Worm (Caenorhabditis elegans) whole organism, young adult: ENCODE measurements around the gene cysl-3.
A peak's percentile ranks its signal among the peaks of the same experiment; 100 is the strongest.

Source experiments
- F33H1.4 ChIP-seq: fragments of 200-800 bp; sonication (Bioruptor generic); IDR thresholded peaks from 2 replicates; pipeline ENCODE4 v1.3.6; 2022; ENCODE audit warnings: missing genetic modification reagents, missing genetic modification characterization, missing compliant biosample characterization
- F55B11.4 ChIP-seq: sonication (generic microtip); optimal IDR thresholded peaks from 2 replicates; lab custom pipeline; 2016; ENCODE audit warnings: missing compliant biosample characterization, missing genetic modification characterization, borderline replicate concordance; ENCODE audit not compliant: insufficient read depth
- Y95B8A.8 ChIP-seq: fragments of 200-800 bp; sonication (Bioruptor generic); IDR thresholded peaks from 2 replicates; pipeline ENCODE4 v1.3.6; 2022; ENCODE audit warnings: missing genetic modification reagents, missing genetic modification characterization, missing compliant biosample characterization
- atf-7 ChIP-seq: sonication (generic microtip); optimal IDR thresholded peaks from 2 replicates; lab custom pipeline; 2017; ENCODE audit warnings: mild to moderate bottlenecking, missing genetic modification characterization, missing compliant biosample characterization
- ceh-100 ChIP-seq: fragments of 200-800 bp; sonication (Bioruptor generic); IDR thresholded peaks from 2 replicates; pipeline ENCODE4 v1.3.6; 2022; ENCODE audit warnings: missing genetic modification reagents, missing genetic modification characterization, missing compliant biosample characterization
- ekl-4 ChIP-seq: fragments of 200-800 bp; sonication (Bioruptor generic); IDR thresholded peaks from 2 replicates; pipeline ENCODE4 v1.3.6; 2022; ENCODE audit warnings: missing genetic modification reagents, missing genetic modification characterization, missing compliant biosample characterization
- ets-4 ChIP-seq: fragments of 200-800 bp; sonication (Bioruptor generic); optimal IDR thresholded peaks from 2 replicates; lab custom pipeline; 2018; ENCODE audit warnings: mild to moderate bottlenecking, missing genetic modification characterization, missing compliant biosample characterization
- madf-3 ChIP-seq: fragments of 200-800 bp; sonication (Bioruptor generic); IDR thresholded peaks from 2 replicates; pipeline ENCODE4 v1.3.6; 2022; ENCODE audit warnings: missing genetic modification reagents, missing genetic modification characterization, missing compliant biosample characterization
- nfya-2 ChIP-seq: fragments of 200-800 bp; sonication (Bioruptor generic); IDR thresholded peaks from 2 replicates; pipeline ENCODE4 v1.3.6; 2022; ENCODE audit warnings: missing genetic modification reagents, missing genetic modification characterization, missing compliant biosample characterization
- pha-4 ChIP-seq: fragments of 150-350 bp; sonication (generic microtip); optimal IDR thresholded peaks from 2 replicates; lab custom pipeline; 2014; ENCODE audit warnings: missing biosample characterization, missing genetic modification reagents, missing genetic modification characterization
- snpc-4 ChIP-seq, 5 experiments: fragments of 150-350 bp in 1 of 5; sonication (generic microtip) in 4 of 5; optimal IDR thresholded peaks; 2 replicates each; lab custom pipeline; 2014 to 2018; ENCODE audit warnings: missing genetic modification characterization in 5 of 5, missing biosample characterization in 3 of 5, antibody characterized with exemption in 2 of 5, mild to moderate bottlenecking in 2 of 5, missing compliant biosample characterization in 2 of 5, missing genotype in 2 of 5, moderate library complexity in 2 of 5, missing genetic modification reagents in 1 of 5
- xnd-1 ChIP-seq: sonication (generic microtip); optimal IDR thresholded peaks from 2 replicates; lab custom pipeline; 2016; ENCODE audit warnings: missing genotype, missing genetic modification reagents, missing genetic modification characterization, missing compliant biosample characterization

ce11 chrV:3756887-3757286, 19.0 kb downstream of the cysl-3 start, which contains the start of gene gid-7:
- TF ChIP-seq xnd-1 (tag; lab: Kevin White, UChicago) (no peak), F33H1.4 (GFP tag; lab: Robert Waterston, UW) (no peak), F55B11.4 (no peak), Y95B8A.8 (GFP tag; lab: Robert Waterston, UW) (no peak), atf-7 (tag; lab: Kevin White, UChicago) (no peak), pha-4 (tag; lab: Kevin White, UChicago) (no peak), ceh-100 (GFP tag; lab: Robert Waterston, UW) (no peak), ekl-4 (GFP tag; lab: Robert Waterston, UW) (0 out of 2 replicates have a peak, but pooled peaks have one; percentile 28), madf-3 (GFP tag; lab: Robert Waterston, UW) (no peak), ets-4 (GFP tag; lab: Kevin White, UChicago) (no peak), nfya-2 (GFP tag; lab: Robert Waterston, UW) (no peak), snpc-4 (GFP tag; optimal IDR thresholded peaks at IDR 0.05; lab: Kevin White, UChicago) (no peak), snpc-4 (tag; optimal IDR thresholded peaks at IDR 0.05; lab: Kevin White, UChicago) (peak in 3 of 4 experiments; percentile 25 to 46 (median 41))
